Worm (Caenorhabditis elegans) whole organism, young adult: ENCODE measurements around the gene frpr-5.

Source experiments
- B0035.1 ChIP-seq: sonication (generic microtip); optimal IDR thresholded peaks from 2 replicates; lab custom pipeline; 2016; ENCODE audit warnings: missing genetic modification characterization, mild to moderate bottlenecking, missing compliant biosample characterization, missing genotype, missing genetic modification reagents
- B0261.1 ChIP-seq: sonication (generic microtip); optimal IDR thresholded peaks from 2 replicates; lab custom pipeline; 2016; ENCODE audit warnings: mild to moderate bottlenecking, missing genetic modification characterization, moderate library complexity, missing compliant biosample characterization
- B0336.3 ChIP-seq: fragments of 200-800 bp; sonication (Bioruptor generic); IDR thresholded peaks from 2 replicates; pipeline ENCODE4 v1.3.6; 2022; ENCODE audit warnings: missing genetic modification characterization, missing compliant biosample characterization
- C17E4.6 ChIP-seq: fragments of 200-800 bp; sonication (Bioruptor generic); IDR thresholded peaks from 2 replicates; pipeline ENCODE4 v1.3.6; 2022; ENCODE audit warnings: missing genetic modification reagents, missing genetic modification characterization, missing compliant biosample characterization
- F37B4.10 ChIP-seq: fragments of 200-800 bp; sonication (Bioruptor generic); IDR thresholded peaks from 2 replicates; pipeline ENCODE4 v1.3.6; 2022; ENCODE audit warnings: missing genetic modification characterization, missing compliant biosample characterization
- K12H6.12 ChIP-seq: fragments of 200-800 bp; sonication (Bioruptor generic); optimal IDR thresholded peaks from 2 replicates; lab custom pipeline; 2018; ENCODE audit warnings: mild to moderate bottlenecking, missing genetic modification characterization, missing compliant biosample characterization
- Y67H2A.10 ChIP-seq: fragments of 200-800 bp; sonication (Bioruptor generic); conservative IDR thresholded peaks from 2 replicates; pipeline ENCODE4 v1.3.6; 2022; ENCODE audit warnings: missing genetic modification reagents, missing genetic modification characterization, missing compliant biosample characterization
- aptf-2 ChIP-seq: fragments of 200-800 bp; sonication (Bioruptor generic); conservative IDR thresholded peaks from 2 replicates; pipeline ENCODE4 v1.3.6; 2022; ENCODE audit warnings: missing genetic modification reagents, missing genetic modification characterization, missing compliant biosample characterization
- aptf-3 ChIP-seq: fragments of 200-800 bp; sonication (Bioruptor generic); IDR thresholded peaks from 2 replicates; pipeline ENCODE4 v1.3.6; 2022; ENCODE audit warnings: missing genetic modification characterization, missing compliant biosample characterization
- ceh-91 ChIP-seq: fragments of 200-800 bp; sonication (Bioruptor generic); IDR thresholded peaks from 2 replicates; pipeline ENCODE4 v1.3.6; 2022; ENCODE audit warnings: missing genetic modification reagents, missing genetic modification characterization, missing compliant biosample characterization
- die-1 ChIP-seq: sonication (generic microtip); optimal IDR thresholded peaks from 2 replicates; lab custom pipeline; 2016; ENCODE audit warnings: missing genotype, mild to moderate bottlenecking, missing genetic modification characterization, missing compliant biosample characterization
- dox-1 ChIP-seq: fragments of 200-800 bp; sonication (Bioruptor generic); IDR thresholded peaks from 2 replicates; pipeline ENCODE4 v1.3.6; 2022; ENCODE audit warnings: missing genetic modification reagents, missing genetic modification characterization, missing compliant biosample characterization
- dpff-1 ChIP-seq: sonication (generic microtip); optimal IDR thresholded peaks from 2 replicates; lab custom pipeline; 2017; ENCODE audit warnings: mild to moderate bottlenecking, missing genetic modification characterization, missing compliant biosample characterization
- egl-18 ChIP-seq: fragments of 200-800 bp; sonication (Bioruptor generic); IDR thresholded peaks from 2 replicates; pipeline ENCODE4 v1.3.6; 2022; ENCODE audit warnings: missing genetic modification reagents, missing genetic modification characterization, missing compliant biosample characterization
- egrh-3 ChIP-seq: fragments of 200-800 bp; sonication (Bioruptor generic); IDR thresholded peaks from 2 replicates; pipeline ENCODE4 v1.3.6; 2022; ENCODE audit warnings: missing genetic modification reagents, missing genetic modification characterization, missing compliant biosample characterization
- gei-17 ChIP-seq: fragments of 200-800 bp; sonication (Bioruptor generic); optimal IDR thresholded peaks from 2 replicates; lab custom pipeline; 2018; ENCODE audit warnings: mild to moderate bottlenecking, missing genetic modification characterization, missing compliant biosample characterization
- hmg-1.2 ChIP-seq: fragments of 200-800 bp; sonication (Bioruptor generic); IDR thresholded peaks from 2 replicates; pipeline ENCODE4 v1.3.6; 2022; ENCODE audit warnings: missing genetic modification reagents, missing genetic modification characterization, missing compliant biosample characterization
- hrde-1 ChIP-seq: sonication (generic microtip); optimal IDR thresholded peaks from 2 replicates; lab custom pipeline; 2016; ENCODE audit warnings: missing genetic modification characterization, mild to moderate bottlenecking, missing compliant biosample characterization, moderate library complexity, missing genotype, missing genetic modification reagents, borderline replicate concordance
- madf-10 ChIP-seq: sonication (generic microtip); optimal IDR thresholded peaks from 2 replicates; lab custom pipeline; 2016; ENCODE audit warnings: mild to moderate bottlenecking, missing genetic modification characterization, missing compliant biosample characterization
- mcd-1 ChIP-seq: fragments of 200-800 bp; sonication (Bioruptor generic); IDR thresholded peaks from 2 replicates; pipeline ENCODE4 v1.3.6; 2022; ENCODE audit warnings: missing genetic modification reagents, missing genetic modification characterization, missing compliant biosample characterization
- mxl-1 ChIP-seq: sonication (generic microtip); optimal IDR thresholded peaks from 2 replicates; lab custom pipeline; 2016; ENCODE audit warnings: missing genetic modification characterization, missing compliant biosample characterization
- nhr-120 ChIP-seq: fragments of 200-800 bp; sonication (Bioruptor generic); IDR thresholded peaks from 2 replicates; pipeline ENCODE4 v1.3.6; 2022; ENCODE audit warnings: missing genetic modification characterization, missing compliant biosample characterization
- nhr-90 ChIP-seq: sonication (generic microtip); optimal IDR thresholded peaks from 2 replicates; lab custom pipeline; 2016; ENCODE audit warnings: missing genotype, mild to moderate bottlenecking, missing genetic modification characterization, missing compliant biosample characterization
- pha-4 ChIP-seq: fragments of 150-350 bp; sonication (generic microtip); optimal IDR thresholded peaks from 2 replicates; lab custom pipeline; 2014; ENCODE audit warnings: missing biosample characterization, missing genetic modification reagents, missing genetic modification characterization
- repo-1 ChIP-seq: sonication (generic microtip); optimal IDR thresholded peaks from 2 replicates; lab custom pipeline; 2017; ENCODE audit warnings: mild to moderate bottlenecking, missing genetic modification characterization, missing compliant biosample characterization
- rpc-1 ChIP-seq, 2 experiments: fragments of 150-350 bp in 1 of 2; sonication (generic microtip) in 1 of 2; optimal IDR thresholded peaks; 2 replicates each; lab custom pipeline; 2014 to 2018; ENCODE audit warnings: missing biosample characterization in 1 of 2, missing genetic modification characterization in 1 of 2, missing genetic modification reagents in 1 of 2, missing genotype in 1 of 2
- sea-2 ChIP-seq: fragments of 200-800 bp; sonication (Bioruptor generic); IDR thresholded peaks from 2 replicates; pipeline ENCODE4 v1.3.6; 2022; ENCODE audit warnings: missing genetic modification characterization, missing compliant biosample characterization
- snpc-1.3 ChIP-seq: sonication (generic microtip); optimal IDR thresholded peaks from 2 replicates; lab custom pipeline; 2017; ENCODE audit warnings: missing genetic modification characterization, mild to moderate bottlenecking, missing compliant biosample characterization, antibody characterized with exemption, moderate library complexity, missing genotype, missing genetic modification reagents; ENCODE audit not compliant: insufficient read depth
- snpc-4 ChIP-seq, 5 experiments: fragments of 150-350 bp in 1 of 5; sonication (generic microtip) in 4 of 5; optimal IDR thresholded peaks; 2 replicates each; lab custom pipeline; 2014 to 2018; ENCODE audit warnings: missing genetic modification characterization in 5 of 5, missing biosample characterization in 3 of 5, antibody characterized with exemption in 2 of 5, mild to moderate bottlenecking in 2 of 5, missing compliant biosample characterization in 2 of 5, missing genotype in 2 of 5, moderate library complexity in 2 of 5, missing genetic modification reagents in 1 of 5
- tlf-1 ChIP-seq: fragments of 200-800 bp; sonication (Bioruptor generic); optimal IDR thresholded peaks from 2 replicates; lab custom pipeline; 2018; ENCODE audit warnings: mild to moderate bottlenecking, missing genetic modification characterization, missing compliant biosample characterization
- unc-62 ChIP-seq: fragments of 150-350 bp; optimal IDR thresholded peaks from 2 replicates; lab custom pipeline; 2014; ENCODE audit warnings: missing biosample characterization, missing genetic modification reagents, missing genetic modification characterization
- zfh-2 ChIP-seq: fragments of 200-800 bp; sonication (Bioruptor generic); conservative IDR thresholded peaks from 2 replicates; pipeline ENCODE4 v1.3.6; 2022; ENCODE audit warnings: missing genetic modification reagents, missing genetic modification characterization, missing compliant biosample characterization
- ztf-22 ChIP-seq: fragments of 200-800 bp; sonication (Bioruptor generic); optimal IDR thresholded peaks from 2 replicates; lab custom pipeline; 2018; ENCODE audit warnings: mild to moderate bottlenecking, missing genetic modification characterization, moderate library complexity, missing compliant biosample characterization
- ztf-6 ChIP-seq: fragments of 200-800 bp; sonication (Bioruptor generic); IDR thresholded peaks from 2 replicates; pipeline ENCODE4 v1.3.6; 2022; ENCODE audit warnings: missing genetic modification reagents, missing genetic modification characterization, missing compliant biosample characterization

frpr-5 gene

DNA sequence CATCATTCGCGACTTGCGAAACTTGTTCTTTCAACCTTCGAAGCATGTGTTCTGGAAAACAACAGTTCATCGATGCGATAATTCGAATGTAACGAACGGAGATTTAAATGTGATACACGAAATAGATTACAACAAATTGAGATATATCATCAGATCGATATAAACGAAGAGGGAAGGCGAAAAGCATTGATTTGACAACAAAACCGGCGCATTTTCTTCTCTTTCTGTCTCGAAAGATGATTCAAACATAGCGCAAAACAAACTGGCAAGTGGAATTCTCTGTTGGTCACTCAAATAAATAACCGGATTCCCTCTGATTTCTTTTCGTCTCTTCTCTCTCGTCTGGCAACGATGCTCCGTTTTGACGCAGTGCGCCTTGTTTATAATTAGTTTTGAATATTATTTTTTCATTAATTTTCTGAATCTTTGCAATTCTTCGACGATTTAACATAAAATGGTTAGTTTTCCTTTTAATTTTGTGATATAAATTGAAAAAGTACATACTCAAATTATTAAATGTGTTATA is 38.5 kb downstream of the frpr-5 start, which contains the start of the genes eea-1 and gut-2 (continued):
- TF ChIP-seq nhr-90 (tag; lab: Kevin White, UChicago): no peak
- no peak for TF ChIP-seq C17E4.6 (GFP tag; lab: Robert Waterston, UW)
- no peak for TF ChIP-seq B0336.3 (GFP tag; lab: Robert Waterston, UW)
- TF ChIP-seq dox-1 (GFP tag; lab: Robert Waterston, UW): peak; percentile 65; the same call in 1 of the 2 replicates
- no peak for TF ChIP-seq zfh-2 (GFP tag; lab: Robert Waterston, UW)
- peak; percentile 29; the same call in 1 of the 2 replicates for TF ChIP-seq hmg-1.2 (GFP tag; lab: Robert Waterston, UW)
- TF ChIP-seq snpc-4 (GFP tag; optimal IDR thresholded peaks at IDR 0.05; lab: Kevin White, UChicago): no peak
- peak in 1 of 4 experiments; percentile 50 for TF ChIP-seq snpc-4 (tag; optimal IDR thresholded peaks at IDR 0.05; lab: Kevin White, UChicago)
- TF ChIP-seq K12H6.12: peak; percentile 5
- no peak for TF ChIP-seq egl-18 (GFP tag; lab: Robert Waterston, UW)
- TF ChIP-seq nhr-120 (GFP tag; lab: Robert Waterston, UW): no peak

DNA sequence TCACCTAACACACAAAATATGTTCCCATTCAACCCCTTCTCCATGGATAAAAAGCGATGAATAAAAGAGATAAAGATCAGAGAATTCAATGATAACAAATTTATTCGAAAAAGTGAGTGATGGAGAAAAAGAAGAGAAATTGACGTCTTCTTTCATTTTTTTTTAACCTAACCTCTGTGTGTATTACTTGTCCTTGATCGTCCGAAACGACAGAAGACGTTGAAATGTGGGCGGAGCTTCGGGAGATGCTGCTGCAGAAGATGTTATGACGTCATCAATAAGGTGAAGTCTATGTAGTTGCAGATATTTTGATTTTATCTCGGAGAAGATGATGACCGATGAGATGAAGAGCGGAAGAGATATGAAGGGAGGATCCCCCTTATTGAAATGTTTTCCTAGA is 46.1 kb downstream of the frpr-5 start, which contains the start of gene T10G3.3:
Gene T10G3.3, minus strand, starts transcription at position 370 of the 400 bp plus-strand sequence.
- TF ChIP-seq tlf-1 (GFP tag; lab: Kevin White, UChicago) (no peak), ceh-91 (GFP tag; lab: Robert Waterston, UW) (no peak), hrde-1 (tag; lab: Kevin White, UChicago) (no peak), ztf-6 (GFP tag; lab: Robert Waterston, UW) (no peak), pha-4 (tag; lab: Kevin White, UChicago) (no peak), gei-17 (GFP tag; lab: Kevin White, UChicago) (no peak)

DNA sequence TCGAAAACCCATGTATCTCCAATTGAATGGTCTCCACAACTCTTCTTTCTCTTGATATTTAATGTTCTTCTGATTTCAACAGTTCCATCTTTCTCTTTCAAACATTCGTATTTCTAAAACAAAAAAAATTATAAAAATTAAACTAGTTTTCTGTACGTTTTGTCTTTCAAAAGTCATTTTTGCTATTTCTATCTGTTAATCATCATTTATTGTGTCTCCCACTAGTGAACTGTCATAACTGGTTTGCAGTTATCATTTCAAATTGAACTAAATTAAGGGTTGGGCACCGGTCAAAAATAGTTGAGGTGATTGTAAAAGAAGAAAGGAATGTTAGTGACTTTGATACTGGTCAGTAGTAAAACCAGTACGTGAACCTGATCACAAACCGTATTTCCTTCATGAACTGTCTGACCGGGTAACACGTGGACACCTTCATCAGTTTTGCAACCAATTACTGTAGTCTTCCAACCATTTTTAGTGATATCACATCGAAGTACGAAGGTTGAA is 47.6 kb downstream of the frpr-5 start:
- TF ChIP-seq ceh-91 (GFP tag; lab: Robert Waterston, UW) (no peak), mcd-1 (GFP tag; lab: Robert Waterston, UW) (no peak), B0261.1 (tag; lab: Kevin White, UChicago) (no peak), ztf-22 (no peak), die-1 (tag; lab: Kevin White, UChicago) (no peak), B0035.1 (no peak), dpff-1 (tag; lab: Kevin White, UChicago) (no peak), sea-2 (no peak)

DNA sequence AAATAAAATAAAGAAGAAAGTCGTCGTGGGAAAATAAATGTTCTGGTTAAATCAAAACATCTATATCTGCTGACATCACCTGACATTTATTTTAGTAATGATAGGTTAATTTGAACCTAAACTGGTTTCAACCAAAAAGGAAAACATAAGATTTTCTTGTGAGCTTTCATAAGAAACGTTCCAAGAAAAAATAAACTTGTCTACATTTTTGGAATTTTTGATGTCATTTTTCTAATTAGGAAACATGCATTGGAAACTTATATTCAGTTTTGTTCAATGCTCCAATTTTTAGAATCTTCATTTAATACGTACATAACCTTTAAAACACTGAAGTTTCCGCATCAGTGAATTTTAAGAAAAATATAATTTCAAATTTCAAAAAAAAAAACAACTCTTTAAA is 50.2 kb downstream of the frpr-5 start:
- TF ChIP-seq repo-1 (tag; lab: Kevin White, UChicago): no peak
- no peak for TF ChIP-seq aptf-2 (GFP tag; lab: Robert Waterston, UW)
- no peak for TF ChIP-seq Y67H2A.10 (GFP tag; lab: Robert Waterston, UW)
- no peak for TF ChIP-seq rpc-1 (optimal IDR thresholded peaks at IDR 0.05; lab: Kevin White, UChicago)
- no peak for TF ChIP-seq rpc-1 (tag; optimal IDR thresholded peaks at IDR 0.05; lab: Kevin White, UChicago)
- no peak for TF ChIP-seq egrh-3 (GFP tag; lab: Robert Waterston, UW)
- TF ChIP-seq unc-62 (GFP tag; lab: Kevin White, UChicago): no peak
- no peak for TF ChIP-seq gei-17 (GFP tag; lab: Kevin White, UChicago)
- TF ChIP-seq mxl-1 (tag; lab: Kevin White, UChicago): no peak
- no peak for TF ChIP-seq F37B4.10 (GFP tag; lab: Robert Waterston, UW)
- TF ChIP-seq aptf-3: no peak
- no peak for TF ChIP-seq madf-10 (tag; lab: Kevin White, UChicago)
- no peak for TF ChIP-seq dpff-1 (tag; lab: Kevin White, UChicago)
- TF ChIP-seq snpc-4 (GFP tag; optimal IDR thresholded peaks at IDR 0.05; lab: Kevin White, UChicago): no peak
- no peak for TF ChIP-seq snpc-4 (tag; optimal IDR thresholded peaks at IDR 0.05; lab: Kevin White, UChicago)
- TF ChIP-seq snpc-1.3 (tag; lab: Kevin White, UChicago): no peak
